Fruit fly (Drosophila melanogaster): ENCODE data around the gene CG33272.

Gene CG33272

DNA sequence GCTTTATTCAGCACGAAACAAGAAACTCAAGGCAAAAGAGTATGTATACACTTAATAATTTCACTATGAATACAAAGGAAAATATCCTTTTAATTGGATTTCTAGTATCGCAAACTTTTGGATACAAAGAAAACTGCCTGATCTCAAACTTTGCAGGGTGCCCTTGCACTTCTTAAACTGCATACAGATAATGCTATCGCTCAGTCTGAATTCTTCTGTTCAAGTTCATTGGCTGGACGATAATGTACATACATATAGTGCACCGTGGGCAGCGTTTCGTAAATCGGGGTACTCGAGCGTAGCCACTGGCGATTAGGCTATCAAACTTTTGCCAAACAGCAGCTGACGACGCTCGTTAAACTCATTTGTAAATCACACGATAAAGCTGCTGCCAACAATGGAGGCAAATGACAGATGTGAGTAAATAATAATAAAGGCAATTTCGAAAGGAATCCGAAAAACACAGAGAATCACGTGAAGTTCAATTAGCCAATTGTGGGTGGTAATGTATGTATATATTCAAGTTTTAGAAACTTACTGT lies 16.3 kb upstream of the CG33272 start:
- no peak for TF ChIP-seq br (GFP tag; optimal IDR thresholded peaks at IDR 0.05)
- TF ChIP-seq Rel (GFP tag; optimal IDR thresholded peaks at IDR 0.05) = no peak
- peak; percentile 92 for TF ChIP-seq Rel (tag; optimal IDR thresholded peaks at IDR 0.05)
- no peak for TF ChIP-seq tai (GFP tag; optimal IDR thresholded peaks at IDR 0.05)
- no peak for TF ChIP-seq HLH106 (tag; optimal IDR thresholded peaks at IDR 0.05)
- TF ChIP-seq dmrt93B (GFP tag; optimal IDR thresholded peaks at IDR 0.05) = no peak
- TF ChIP-seq psq (GFP tag; optimal IDR thresholded peaks at IDR 0.05) = no peak
- no peak for TF ChIP-seq woc (GFP tag; optimal IDR thresholded peaks at IDR 0.05)
- TF ChIP-seq Hnf4 (GFP tag; optimal IDR thresholded peaks at IDR 0.05) = no peak
- TF ChIP-seq CrebA (GFP tag; optimal IDR thresholded peaks at IDR 0.05; ENCODE audit: borderline replicate concordance) = peak; percentile 12
- TF ChIP-seq jim (GFP tag; optimal IDR thresholded peaks at IDR 0.05) = no peak
- TF ChIP-seq foxo (GFP tag; optimal IDR thresholded peaks at IDR 0.05) = no peak

DNA sequence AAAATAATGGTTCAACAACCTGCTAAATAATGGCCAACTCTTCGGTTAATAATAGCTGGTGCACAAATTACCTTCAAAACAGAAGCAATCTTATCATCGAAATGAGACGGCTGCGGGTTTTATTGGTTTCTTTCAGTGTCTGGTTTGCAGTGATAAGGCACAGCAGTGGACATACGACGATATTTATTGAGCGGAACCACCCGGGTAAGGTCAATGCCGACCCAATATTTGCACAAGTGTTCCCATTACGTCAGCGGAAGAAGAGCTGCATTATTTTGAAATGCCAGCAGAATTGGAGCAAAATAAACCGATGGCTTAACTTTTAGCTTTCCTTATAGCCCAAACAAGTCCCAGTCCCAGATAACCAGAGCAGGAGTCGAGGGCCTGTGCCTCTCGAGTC lies 15.4 kb upstream of the CG33272 start:
- TF ChIP-seq Sp1 (GFP tag; optimal IDR thresholded peaks at IDR 0.05) = peak; percentile 6
- no peak for TF ChIP-seq Rel (GFP tag; optimal IDR thresholded peaks at IDR 0.05)
- TF ChIP-seq Rel (tag; optimal IDR thresholded peaks at IDR 0.05) = peak; percentile 69
- TF ChIP-seq N (GFP tag; optimal IDR thresholded peaks at IDR 0.05) = no peak
- TF ChIP-seq h (GFP tag; optimal IDR thresholded peaks at IDR 0.05) = peak; percentile 30
- peak; percentile 19 for TF ChIP-seq brk (GFP tag; optimal IDR thresholded peaks at IDR 0.05)

DNA sequence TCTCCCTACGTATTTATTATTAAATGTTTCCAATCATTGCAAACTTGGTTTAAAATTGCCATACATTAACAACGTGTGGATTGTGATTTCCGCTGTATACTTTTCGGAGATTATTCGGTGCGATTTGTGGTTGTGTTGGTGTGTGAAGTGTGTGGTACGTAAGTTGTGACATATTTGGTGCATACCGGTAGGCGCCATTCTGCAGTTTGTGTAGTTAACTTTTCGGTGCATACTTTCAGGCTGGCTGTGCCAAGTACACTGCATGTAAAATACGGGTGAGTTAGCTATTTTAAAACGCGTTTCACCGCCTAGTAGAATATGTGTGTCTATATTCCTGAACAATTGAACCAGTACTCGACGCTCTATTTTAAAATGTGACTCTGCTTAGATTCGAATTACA lies 12.9 kb upstream of the CG33272 start:
- TF ChIP-seq Rel (GFP tag; optimal IDR thresholded peaks at IDR 0.05) (no peak), Rel (tag; optimal IDR thresholded peaks at IDR 0.05) (no peak), ey (GFP tag; optimal IDR thresholded peaks at IDR 0.05) (no peak), dsf (GFP tag; optimal IDR thresholded peaks at IDR 0.05; ENCODE audit: borderline replicate concordance) (no peak), Mio (GFP tag; optimal IDR thresholded peaks at IDR 0.05) (no peak), Vsx2 (GFP tag; optimal IDR thresholded peaks at IDR 0.05; ENCODE audit: partially characterized antibody) (peak; percentile 40), sage (GFP tag; optimal IDR thresholded peaks at IDR 0.05) (no peak), HLH106 (tag; optimal IDR thresholded peaks at IDR 0.05) (no peak), Hnf4 (GFP tag; optimal IDR thresholded peaks at IDR 0.05) (no peak), psq (GFP tag; optimal IDR thresholded peaks at IDR 0.05) (no peak), GATAd (GFP tag; optimal IDR thresholded peaks at IDR 0.05) (no peak), Myc (optimal IDR thresholded peaks at IDR 0.05) (peak; percentile 95), OdsH (GFP tag; optimal IDR thresholded peaks at IDR 0.05) (no peak), foxo (GFP tag; optimal IDR thresholded peaks at IDR 0.05) (no peak), Sp1 (GFP tag; optimal IDR thresholded peaks at IDR 0.05) (no peak), CrebA (GFP tag; optimal IDR thresholded peaks at IDR 0.05; ENCODE audit: borderline replicate concordance) (no peak), CG9705 (GFP tag; optimal IDR thresholded peaks at IDR 0.05) (no peak), br (GFP tag; optimal IDR thresholded peaks at IDR 0.05) (no peak), dl (GFP tag; optimal IDR thresholded peaks at IDR 0.05; ENCODE audit: insufficient read depth in 1 of 2, partially characterized antibody in 2 of 2) (no peak), Dif (GFP tag; optimal IDR thresholded peaks at IDR 0.05; ENCODE audit: partially characterized antibody) (peak; percentile 23), Hr78 (GFP tag; optimal IDR thresholded peaks at IDR 0.05) (peak; percentile 55), jim (GFP tag; optimal IDR thresholded peaks at IDR 0.05) (no peak), lola (GFP tag; optimal IDR thresholded peaks at IDR 0.05) (no peak), fru (GFP tag; optimal IDR thresholded peaks at IDR 0.05) (no peak), Dfd (GFP tag; optimal IDR thresholded peaks at IDR 0.05) (no peak), N (GFP tag; optimal IDR thresholded peaks at IDR 0.05) (peak; percentile 91), CG32264 (GFP tag; optimal IDR thresholded peaks at IDR 0.05) (no peak), Abd-B (GFP tag; optimal IDR thresholded peaks at IDR 0.05) (no peak), woc (GFP tag; optimal IDR thresholded peaks at IDR 0.05) (no peak)

DNA sequence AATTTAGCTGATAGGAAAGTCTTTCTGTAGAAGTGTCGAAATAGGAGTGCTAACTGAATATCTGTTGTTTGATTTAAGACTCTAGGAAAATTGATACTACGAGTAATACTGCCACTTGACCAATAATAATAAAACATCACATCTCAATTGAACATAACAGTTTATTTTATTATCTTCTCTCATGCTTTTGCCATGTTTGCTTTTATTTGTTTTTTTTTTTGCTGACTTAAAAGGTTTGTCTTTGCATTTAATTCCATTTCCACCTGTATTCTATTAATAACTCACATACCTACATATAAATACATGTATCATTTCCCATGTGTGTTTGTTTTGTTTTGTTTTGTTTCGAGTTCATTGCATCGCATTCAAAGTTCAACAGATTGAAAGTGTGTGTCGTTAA lies 12.2 kb upstream of the CG33272 start, which contains the start of the genes CG11714 and Fuca:
TSS of gene CG11714 (minus strand) at position 101 of the 400 bp plus-strand sequence.
TSS of gene Fuca (minus strand) at position 101 of the 400 bp plus-strand sequence.
- TF ChIP-seq foxo (GFP tag; optimal IDR thresholded peaks at IDR 0.05) (no peak), Hnf4 (GFP tag; optimal IDR thresholded peaks at IDR 0.05) (no peak), Dif (GFP tag; optimal IDR thresholded peaks at IDR 0.05; ENCODE audit: partially characterized antibody) (no peak), HLH106 (tag; optimal IDR thresholded peaks at IDR 0.05) (no peak), dmrt93B (GFP tag; optimal IDR thresholded peaks at IDR 0.05) (no peak), lola (GFP tag; optimal IDR thresholded peaks at IDR 0.05) (no peak), dl (GFP tag; optimal IDR thresholded peaks at IDR 0.05; ENCODE audit: insufficient read depth in 1 of 2, partially characterized antibody in 2 of 2) (no peak), Hr78 (GFP tag; optimal IDR thresholded peaks at IDR 0.05) (no peak), Mio (GFP tag; optimal IDR thresholded peaks at IDR 0.05) (no peak)

Measured in whole organism, wandering third instar larva.